Fruit fly (Drosophila melanogaster) ovary, adult (tissue): ENCODE measurements around the gene bon.

Experiments
- CG17801 ChIP-seq: fragments of 200-800 bp; optimal IDR thresholded peaks from 2 replicates; lab custom pipeline; 2019; ENCODE audit warnings: missing biosample characterization, mild to moderate bottlenecking, missing genetic modification characterization, moderate library complexity; ENCODE audit not compliant: partially characterized antibody

bon gene

dm6 chr3R:20634674-20635594 is 42.0 kb downstream of the bon start, which contains the start of the genes Pi3K92E and Lrrk:
Gene Pi3K92E (minus strand): TSS chr3R:20634732.
Gene Lrrk (plus strand): TSS chr3R:20635480.
- peak; percentile 26 for TF ChIP-seq CG17801 (GFP tag; lab: Kevin White, UChicago)

dm6 chr3R:20635735-20636134 is 42.8 kb downstream of the bon start:
- no peak for TF ChIP-seq CG17801 (GFP tag; lab: Kevin White, UChicago)

DNA sequence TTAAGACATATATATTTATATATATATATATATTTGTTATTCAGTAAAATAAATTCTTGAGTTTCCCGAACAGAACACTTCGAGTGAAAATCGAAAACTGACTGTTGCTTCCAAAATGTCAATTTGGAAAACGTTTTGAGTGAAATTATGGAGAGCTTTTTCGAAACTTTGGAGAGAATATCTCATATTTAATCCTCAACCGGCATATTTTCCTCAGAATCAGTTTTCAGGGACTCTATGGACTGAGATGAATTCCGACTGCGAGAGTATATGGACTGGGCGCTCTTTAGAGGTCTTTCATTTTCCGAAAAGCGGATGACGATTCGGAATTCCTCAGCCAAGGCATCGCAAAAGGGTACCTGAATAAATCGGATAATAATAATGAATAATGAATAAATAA is 55.7 kb downstream of the bon start, which contains the start of gene GluRIIE:
GluRIIE (minus strand) TSS at position 101 of the 400 bp plus-strand sequence.
- no peak for TF ChIP-seq CG17801 (GFP tag; lab: Kevin White, UChicago)

dm6 chr3R:20652350-20652749 is 59.4 kb downstream of the bon start, which contains the start of gene GluRIID:
Gene GluRIID (minus strand): TSS chr3R:20652450.
- no peak for TF ChIP-seq CG17801 (GFP tag; lab: Kevin White, UChicago)

DNA sequence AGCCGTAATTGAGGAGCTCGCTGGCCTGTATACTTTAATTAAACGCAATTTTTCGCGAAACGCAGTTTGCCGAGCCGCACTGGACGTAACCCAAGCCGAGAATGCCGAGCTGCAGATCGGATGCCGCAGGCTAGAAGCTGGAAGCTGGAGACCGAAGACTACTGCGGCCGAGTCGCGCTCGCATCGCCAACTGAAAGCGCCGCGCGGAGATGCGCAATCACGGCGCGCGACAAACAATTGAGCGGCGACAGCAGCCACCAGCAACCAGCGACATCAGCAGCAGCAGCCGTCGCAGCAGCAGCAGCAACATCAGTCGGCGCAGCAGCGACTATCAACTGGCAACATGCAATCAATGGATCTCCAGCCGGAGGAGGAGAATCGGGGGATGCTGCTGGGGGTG is 63.7 kb downstream of the bon start:
- no peak for TF ChIP-seq CG17801 (GFP tag; lab: Kevin White, UChicago)

DNA sequence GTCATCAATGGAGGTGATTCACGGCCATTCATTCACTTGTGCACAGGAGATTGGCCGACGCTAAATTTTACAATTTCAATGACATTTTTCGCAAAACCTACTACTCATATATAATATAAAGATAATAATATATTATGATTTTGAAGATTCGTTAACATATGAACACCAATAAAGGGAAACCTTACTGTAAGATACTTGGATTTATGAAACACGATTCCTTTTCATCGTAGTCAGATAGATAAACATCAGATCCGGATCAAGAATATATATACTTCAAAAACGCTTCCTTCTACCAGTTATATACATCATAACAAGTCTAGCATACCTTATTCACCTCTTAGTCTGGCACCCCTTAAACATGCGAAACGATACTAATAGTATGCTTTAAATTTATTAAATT is 66.9 kb downstream of the bon start, which contains the start of gene Nep4:
Nep4 (minus strand) TSS at position 101 of the 400 bp plus-strand sequence.
- TF ChIP-seq CG17801 (GFP tag; lab: Kevin White, UChicago) = no peak
